Worm (Caenorhabditis elegans) whole organism, early embryonic: ENCODE measurements around the gene C27A7.8.

Experiments
- B0310.2 ChIP-seq: sonication (generic microtip); optimal IDR thresholded peaks from 2 replicates; lab custom pipeline; 2016; ENCODE audit warnings: mild to moderate bottlenecking, missing genetic modification characterization, missing compliant biosample characterization
- ceh-13 ChIP-seq: fragments of 200-800 bp; sonication (Bioruptor generic); optimal IDR thresholded peaks from 2 replicates; lab custom pipeline; 2018; ENCODE audit warnings: mild to moderate bottlenecking, missing genetic modification characterization, missing compliant biosample characterization
- flt-1 ChIP-seq: fragments of 200-800 bp; sonication (Bioruptor generic); IDR thresholded peaks from 2 replicates; pipeline ENCODE4 v1.3.6; 2022; ENCODE audit warnings: missing genetic modification characterization, missing compliant biosample characterization
- hmbx-1 ChIP-seq: sonication (generic microtip); optimal IDR thresholded peaks from 2 replicates; lab custom pipeline; 2016; ENCODE audit warnings: mild to moderate bottlenecking, missing genetic modification characterization, missing compliant biosample characterization
- pes-1 ChIP-seq: fragments of 200-800 bp; sonication (Bioruptor generic); IDR thresholded peaks from 2 replicates; pipeline ENCODE4 v1.3.6; 2022; ENCODE audit warnings: missing genetic modification reagents, missing genetic modification characterization, missing compliant biosample characterization

DNA sequence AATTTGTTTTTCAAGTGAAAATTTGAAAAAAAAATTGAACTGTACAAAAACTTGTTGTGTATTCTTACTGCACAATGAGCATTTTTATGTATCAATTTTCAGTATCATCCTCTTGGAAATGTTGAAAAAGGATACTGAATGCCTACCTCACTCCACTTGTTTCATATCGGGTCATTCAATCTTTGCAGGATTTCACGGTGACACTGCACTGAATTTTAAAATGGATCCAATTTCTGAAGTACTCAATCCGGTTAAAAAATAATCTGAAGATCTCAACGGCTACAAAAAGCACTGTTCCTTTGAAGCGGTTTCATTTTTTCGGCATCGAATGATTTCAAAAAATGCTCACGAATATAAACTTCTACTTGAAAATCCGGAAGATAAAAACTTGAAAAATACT is 15.0 kb upstream of the C27A7.8 start:
- no peak for TF ChIP-seq ceh-13 (GFP tag; lab: Kevin White, UChicago)
- no peak for TF ChIP-seq B0310.2
- TF ChIP-seq flt-1 (GFP tag; lab: Robert Waterston, UW), result no peak
- TF ChIP-seq hmbx-1 (tag; lab: Kevin White, UChicago), result no peak
- TF ChIP-seq pes-1 (GFP tag; lab: Robert Waterston, UW), result no peak
